Worm (Caenorhabditis elegans) whole organism, midembryonic: ENCODE results near the gene ZC84.6.

ENCODE experiments used
- T22C8.4 ChIP-seq: fragments of 200-800 bp; sonication (Bioruptor generic); IDR thresholded peaks from 2 replicates; pipeline ENCODE4 v1.3.6; 2022; ENCODE audit warnings: missing genetic modification characterization, missing compliant biosample characterization
- cog-1 ChIP-seq: sonication (generic microtip); optimal IDR thresholded peaks from 2 replicates; lab custom pipeline; 2016; ENCODE audit warnings: missing genetic modification characterization, missing compliant biosample characterization
- flt-1 ChIP-seq: fragments of 200-800 bp; sonication (Bioruptor generic); IDR thresholded peaks from 2 replicates; pipeline ENCODE4 v1.3.6; 2022; ENCODE audit warnings: missing genetic modification characterization, missing compliant biosample characterization
- klf-2 ChIP-seq: fragments of 200-800 bp; sonication (Bioruptor generic); conservative IDR thresholded peaks from 2 replicates; pipeline ENCODE4 v1.3.6; 2022; ENCODE audit warnings: missing genetic modification reagents, missing genetic modification characterization, missing compliant biosample characterization
- ref-1 ChIP-seq: fragments of 200-800 bp; sonication (Bioruptor generic); conservative IDR thresholded peaks from 2 replicates; pipeline ENCODE4 v1.3.6; 2022; ENCODE audit warnings: missing genetic modification reagents, missing genetic modification characterization, missing compliant biosample characterization
- tab-1 ChIP-seq: fragments of 200-800 bp; sonication (Bioruptor generic); IDR thresholded peaks from 2 replicates; pipeline ENCODE4 v1.3.6; 2022; ENCODE audit warnings: missing genetic modification characterization, missing compliant biosample characterization
- ztf-23 ChIP-seq: fragments of 200-800 bp; sonication (Bioruptor generic); IDR thresholded peaks from 2 replicates; pipeline ENCODE4 v1.3.6; 2022; ENCODE audit warnings: missing genetic modification reagents, missing genetic modification characterization, missing compliant biosample characterization
- ztf-29 ChIP-seq: fragments of 200-800 bp; sonication (Bioruptor generic); IDR thresholded peaks from 2 replicates; pipeline ENCODE4 v1.3.6; 2022; ENCODE audit warnings: missing genetic modification reagents, missing genetic modification characterization, missing compliant biosample characterization

- no peak for TF ChIP-seq klf-2 (GFP tag; lab: Robert Waterston, UW)
- no peak for TF ChIP-seq ztf-23 (GFP tag; lab: Robert Waterston, UW)
- TF ChIP-seq cog-1 (tag; lab: Kevin White, UChicago), result no peak
- TF ChIP-seq flt-1 (GFP tag; lab: Robert Waterston, UW), result no peak
- TF ChIP-seq ref-1, result no peak
- no peak for TF ChIP-seq ztf-29 (GFP tag; lab: Robert Waterston, UW)
- TF ChIP-seq T22C8.4 (GFP tag; lab: Robert Waterston, UW), result no peak
- TF ChIP-seq tab-1, result no peak
These were observed 2.5 kb upstream of the ZC84.6 start for ce11 chrIII:9201977-9202376.
